Fruit fly (Drosophila melanogaster): Measurements from ENCODE around the gene Cp18.

dm6 chr3L:8755689-8756088 lies 29.1 kb downstream of the Cp18 start, which contains the start of gene CG6576:
- no peak for TF ChIP-seq bab1 (GFP tag; optimal IDR thresholded peaks at IDR 0.05)
- TF ChIP-seq Hr96 (GFP tag; optimal IDR thresholded peaks at IDR 0.05), result no peak
- no peak for TF ChIP-seq CG7101 (tag; optimal IDR thresholded peaks at IDR 0.05)
- no peak for TF ChIP-seq Mnt (GFP tag; optimal IDR thresholded peaks at IDR 0.05)
- TF ChIP-seq CG12768 (GFP tag; optimal IDR thresholded peaks at IDR 0.05), result no peak
- TF ChIP-seq CG7045 (GFP tag; optimal IDR thresholded peaks at IDR 0.05), result no peak
- no peak for TF ChIP-seq tj (GFP tag; optimal IDR thresholded peaks at IDR 0.05)
- no peak for TF ChIP-seq pad (GFP tag; optimal IDR thresholded peaks at IDR 0.05)

Measured in whole organism, adult.